Worm (Caenorhabditis elegans) whole organism, early embryonic: ENCODE results near the gene hil-2.

Source experiments
- B0310.2 ChIP-seq: sonication (generic microtip); optimal IDR thresholded peaks from 2 replicates; lab custom pipeline; 2016; ENCODE audit warnings: mild to moderate bottlenecking, missing genetic modification characterization, missing compliant biosample characterization
- F13C5.2 ChIP-seq: sonication (generic microtip); optimal IDR thresholded peaks from 2 replicates; lab custom pipeline; 2017; ENCODE audit warnings: mild to moderate bottlenecking, missing genetic modification characterization, inconsistent platforms, missing compliant biosample characterization
- aly-1 ChIP-seq: sonication (generic microtip); optimal IDR thresholded peaks from 2 replicates; lab custom pipeline; 2016; ENCODE audit warnings: missing genetic modification characterization, missing compliant biosample characterization
- ama-1 ChIP-seq: fragments of 150-350 bp; optimal IDR thresholded peaks from 2 replicates; lab custom pipeline; 2014
- ets-7 ChIP-seq: sonication (generic microtip); optimal IDR thresholded peaks from 2 replicates; lab custom pipeline; 2016; ENCODE audit warnings: missing genotype, missing genetic modification characterization, missing compliant biosample characterization
- flt-1 ChIP-seq: fragments of 200-800 bp; sonication (Bioruptor generic); IDR thresholded peaks from 2 replicates; pipeline ENCODE4 v1.3.6; 2022; ENCODE audit warnings: missing genetic modification characterization, missing compliant biosample characterization
- hmbx-1 ChIP-seq: sonication (generic microtip); optimal IDR thresholded peaks from 2 replicates; lab custom pipeline; 2016; ENCODE audit warnings: mild to moderate bottlenecking, missing genetic modification characterization, missing compliant biosample characterization
- hmg-4 ChIP-seq: fragments of 200-800 bp; sonication (Bioruptor generic); optimal IDR thresholded peaks from 2 replicates; lab custom pipeline; 2018; ENCODE audit warnings: mild to moderate bottlenecking, missing genetic modification characterization, missing compliant biosample characterization
- hnd-1 ChIP-seq: sonication (generic microtip); optimal IDR thresholded peaks from 2 replicates; lab custom pipeline; 2016; ENCODE audit warnings: missing genetic modification characterization, missing compliant biosample characterization
- pes-1 ChIP-seq: fragments of 200-800 bp; sonication (Bioruptor generic); IDR thresholded peaks from 2 replicates; pipeline ENCODE4 v1.3.6; 2022; ENCODE audit warnings: missing genetic modification reagents, missing genetic modification characterization, missing compliant biosample characterization
- scrt-1 ChIP-seq: fragments of 200-800 bp; sonication (Bioruptor generic); IDR thresholded peaks from 2 replicates; pipeline ENCODE4 v1.3.6; 2022; ENCODE audit warnings: missing genetic modification characterization, missing compliant biosample characterization
- sea-1 ChIP-seq: fragments of 200-800 bp; sonication (Bioruptor generic); conservative IDR thresholded peaks from 2 replicates; pipeline ENCODE4 v1.3.6; 2022; ENCODE audit warnings: missing genetic modification characterization, missing compliant biosample characterization
- tbx-11 ChIP-seq: fragments of 200-800 bp; sonication (Bioruptor generic); IDR thresholded peaks from 2 replicates; pipeline ENCODE4 v1.3.6; 2022; ENCODE audit warnings: missing genetic modification characterization, missing compliant biosample characterization
- tra-4 ChIP-seq: sonication (generic microtip); optimal IDR thresholded peaks from 2 replicates; lab custom pipeline; 2017; ENCODE audit warnings: missing genetic modification characterization, missing compliant biosample characterization

ce11 chrIV:6303642-6304041 is 9.6 kb downstream of the hil-2 start, which contains the start of gene srv-25:
- TF ChIP-seq tra-4, result no peak
- no peak for TF ChIP-seq ama-1 (lab: Kevin White, UChicago)
- TF ChIP-seq pes-1 (GFP tag; lab: Robert Waterston, UW), result no peak
- TF ChIP-seq sea-1, result no peak
- TF ChIP-seq aly-1 (tag; lab: Kevin White, UChicago), result no peak
- TF ChIP-seq B0310.2, result no peak
- TF ChIP-seq tbx-11 (GFP tag; lab: Robert Waterston, UW), result no peak
- no peak for TF ChIP-seq scrt-1 (GFP tag; lab: Robert Waterston, UW)
- no peak for TF ChIP-seq flt-1 (GFP tag; lab: Robert Waterston, UW)
- TF ChIP-seq hnd-1 (tag; lab: Kevin White, UChicago), result no peak
- no peak for TF ChIP-seq hmbx-1 (tag; lab: Kevin White, UChicago)
- TF ChIP-seq ets-7 (tag; lab: Kevin White, UChicago), result no peak
- no peak for TF ChIP-seq hmg-4 (GFP tag; lab: Kevin White, UChicago)
- no peak for TF ChIP-seq F13C5.2
